Worm (Caenorhabditis elegans): ENCODE measurements around the gene F28H6.8.

Gene F28H6.8

ce11 chrX:14127291-14127922 is 6.7 kb downstream of the F28H6.8 start, which contains the start of gene F28H6.4:
TSS of gene F28H6.4 (plus strand) at chrX:14127872.
- TF ChIP-seq zfh-2 (GFP tag; conservative IDR thresholded peaks at IDR 0.05) (peak; percentile 92), madf-10 (tag; optimal IDR thresholded peaks at IDR 0.05) (peak; percentile 25), madf-6 (GFP tag; IDR thresholded peaks at IDR 0.05) (0 out of 2 replicates have a peak, but pooled peaks have one; percentile 26), nhr-80 (tag; optimal IDR thresholded peaks at IDR 0.05) (peak; percentile 37), attf-5 (GFP tag; optimal IDR thresholded peaks at IDR 0.05) (peak; percentile 10), hlh-26 (GFP tag; conservative IDR thresholded peaks at IDR 0.05) (no peak), hmg-1.2 (GFP tag; IDR thresholded peaks at IDR 0.05) (peak; percentile 80; the same call in 1 of the 2 replicates), hmg-20 (GFP tag; IDR thresholded peaks at IDR 0.05) (no peak), dox-1 (GFP tag; IDR thresholded peaks at IDR 0.05) (peak; percentile 65), efl-1 (GFP tag; optimal IDR thresholded peaks at IDR 0.05) (peak; percentile 42)

DNA sequence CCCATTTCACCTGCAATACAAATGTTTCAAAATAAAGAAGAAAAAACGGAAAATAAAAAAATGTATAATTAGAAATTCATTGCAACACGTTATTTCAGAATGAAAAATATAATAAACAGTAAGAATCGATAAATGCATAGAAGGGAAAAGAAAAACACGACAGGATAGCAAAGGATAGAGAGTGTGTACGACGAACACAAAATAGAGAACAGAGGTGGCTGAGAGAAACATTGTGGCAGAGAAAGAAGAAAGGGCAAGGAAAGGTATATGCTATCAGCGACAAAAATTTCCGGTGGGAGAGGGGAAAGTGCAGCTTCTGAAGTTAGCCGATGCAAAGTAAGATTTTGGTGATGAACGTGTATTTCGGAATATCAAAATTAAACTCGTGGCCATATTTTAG is 8.3 kb downstream of the F28H6.8 start, which contains the start of gene F28H6.6:
TSS of gene F28H6.6 (minus strand) at position 10 of the 400 bp plus-strand sequence.
- TF ChIP-seq hmg-1.2 (GFP tag; IDR thresholded peaks at IDR 0.05) (peak; percentile 12; the same call in 1 of the 2 replicates), Y53F4B.3 (GFP tag; IDR thresholded peaks at IDR 0.05) (no peak), attf-6 (GFP tag; IDR thresholded peaks at IDR 0.05) (no peak)

ce11 chrX:14118762-14119161 is 15.4 kb downstream of the F28H6.8 start:
- TF ChIP-seq hmg-1.2 (GFP tag; IDR thresholded peaks at IDR 0.05) (peak; percentile 6; the same call in 1 of the 2 replicates), ztf-22 (GFP tag; optimal IDR thresholded peaks at IDR 0.05) (no peak), snpc-4 (GFP tag; optimal IDR thresholded peaks at IDR 0.05) (no peak), snpc-4 (tag; optimal IDR thresholded peaks at IDR 0.05) (peak in 1 of 4 experiments; percentile 65)

DNA sequence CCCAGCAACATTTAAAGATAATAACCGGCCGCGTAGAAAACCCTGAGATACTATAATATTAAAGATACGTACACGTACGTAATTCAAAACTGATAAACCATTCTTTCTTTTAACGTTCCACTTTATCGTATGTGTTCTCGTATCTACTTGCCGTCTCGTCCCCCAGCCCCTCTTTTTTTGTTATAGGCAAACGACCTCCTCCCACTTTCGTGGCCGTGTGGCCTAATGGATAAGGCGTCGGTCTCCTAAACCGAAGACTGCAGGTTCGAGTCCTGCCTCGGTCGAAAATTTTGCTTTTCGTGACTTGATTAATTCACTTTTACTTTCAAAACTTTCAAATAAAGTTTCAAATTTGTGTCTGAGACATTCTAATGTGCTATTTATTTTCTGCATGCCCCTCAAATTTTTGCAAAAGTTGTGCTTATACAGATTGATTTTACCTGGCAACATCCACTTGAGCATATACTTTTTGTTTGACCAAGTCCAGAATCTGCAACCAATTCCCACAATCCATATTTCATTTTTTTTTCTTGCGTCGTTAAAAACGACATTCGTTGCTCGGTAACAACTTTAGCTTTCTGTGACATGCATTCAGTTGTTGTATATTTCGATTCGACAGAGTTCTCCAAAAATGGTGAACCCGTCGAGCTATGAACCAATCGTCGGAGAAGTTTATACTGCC is 18.5 kb downstream of the F28H6.8 start, which contains the start of gene F28H6.7:
TSS of gene F28H6.7 (plus strand) at position 632 of the 682 bp plus-strand sequence.
- TF ChIP-seq lsy-27 (tag; optimal IDR thresholded peaks at IDR 0.05; ENCODE audit: borderline replicate concordance, insufficient read depth): peak; percentile 62
- no peak for TF ChIP-seq attf-5 (GFP tag; optimal IDR thresholded peaks at IDR 0.05)
- no peak for TF ChIP-seq B0019.2 (GFP tag; conservative IDR thresholded peaks at IDR 0.05)
- peak; percentile 79 for TF ChIP-seq pbrm-1 (GFP tag; IDR thresholded peaks at IDR 0.05)
- TF ChIP-seq nfya-2 (GFP tag; IDR thresholded peaks at IDR 0.05): no peak
- peak; percentile 8 for TF ChIP-seq hrde-1 (tag; optimal IDR thresholded peaks at IDR 0.05; ENCODE audit: borderline replicate concordance)
- TF ChIP-seq egrh-3 (GFP tag; IDR thresholded peaks at IDR 0.05): peak; percentile 27; the same call in 1 of the 2 replicates
- TF ChIP-seq Y56A3A.18 (GFP tag; IDR thresholded peaks at IDR 0.05): peak; percentile 79; the same call in 1 of the 2 replicates
- TF ChIP-seq pha-4 (tag; optimal IDR thresholded peaks at IDR 0.05): no peak
- no peak for TF ChIP-seq athp-1 (tag; optimal IDR thresholded peaks at IDR 0.05)
- TF ChIP-seq ztf-28 (GFP tag; IDR thresholded peaks at IDR 0.05): peak; percentile 61; the same call in 1 of the 2 replicates
- TF ChIP-seq egl-44 (GFP tag; IDR thresholded peaks at IDR 0.05): 0 out of 2 replicates have a peak, but pooled peaks have one; percentile 57
- TF ChIP-seq lin-26 (GFP tag; IDR thresholded peaks at IDR 0.05): peak; percentile 93
- no peak for TF ChIP-seq lsl-1 (GFP tag; optimal IDR thresholded peaks at IDR 0.05)
- TF ChIP-seq K12H6.12 (tag; optimal IDR thresholded peaks at IDR 0.05): peak; percentile 21
- TF ChIP-seq ets-4 (GFP tag; optimal IDR thresholded peaks at IDR 0.05): no peak
- peak; percentile 82 for TF ChIP-seq him-1 (tag; optimal IDR thresholded peaks at IDR 0.05)
- peak; percentile 27 to 54 for TF ChIP-seq rec-8 (tag; optimal IDR thresholded peaks at IDR 0.05)
- TF ChIP-seq unc-130 (GFP tag; optimal IDR thresholded peaks at IDR 0.05): peak; percentile 32
- no peak for TF ChIP-seq B0336.3 (GFP tag; IDR thresholded peaks at IDR 0.05)
- peak; percentile 70 for TF ChIP-seq F23B12.7 (tag; optimal IDR thresholded peaks at IDR 0.05; ENCODE audit: insufficient read depth)
- TF ChIP-seq let-526 (GFP tag; IDR thresholded peaks at IDR 0.05): no peak
- TF ChIP-seq nhr-90 (tag; optimal IDR thresholded peaks at IDR 0.05): peak; percentile 66
- peak in 1 of 3 experiments; percentile 65 for TF ChIP-seq lin-35 (GFP tag; optimal IDR thresholded peaks at IDR 0.05)
- TF ChIP-seq snpc-1.1 (tag; optimal IDR thresholded peaks at IDR 0.05; ENCODE audit: insufficient read depth): peak; percentile 39
- TF ChIP-seq madf-10 (tag; optimal IDR thresholded peaks at IDR 0.05): peak; percentile 50
- TF ChIP-seq hsf-1 (GFP tag; IDR thresholded peaks at IDR 0.05): no peak
